Worm (Caenorhabditis elegans): ENCODE measurements around the gene T10B5.10.

DNA sequence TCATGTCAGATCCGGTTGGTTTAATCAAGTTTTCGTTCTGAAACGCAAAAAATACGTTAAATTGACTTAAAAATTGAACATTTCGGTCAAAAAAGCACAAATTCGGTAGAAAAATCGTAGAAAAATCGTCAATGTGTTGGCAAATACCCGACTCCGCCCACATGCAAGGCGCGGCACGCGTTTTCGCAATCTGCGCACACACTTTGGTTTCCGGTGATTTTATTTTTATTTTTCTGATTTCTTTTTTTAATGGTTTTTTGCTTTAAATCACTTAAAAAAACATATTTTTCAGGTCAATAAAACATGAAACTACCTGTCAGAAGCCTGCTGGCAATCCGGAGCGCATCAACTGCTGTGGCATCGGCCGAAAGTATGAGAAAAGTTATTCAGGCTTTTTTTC is 34.8 kb downstream of the T10B5.10 start, which contains the start of the genes gly-7 and mrpl-39:
- TF ChIP-seq gei-8 (GFP tag; optimal IDR thresholded peaks at IDR 0.05) (no peak), spr-1 (tag; optimal IDR thresholded peaks at IDR 0.05) (no peak)

Data from whole organism, L4 larva.